Fruit fly (Drosophila melanogaster) whole organism, embryonic: ENCODE measurements around the gene Hecw.
A peak's percentile ranks its signal among the peaks of the same experiment; 100 is the strongest.

Experiments
- Adf1 ChIP-seq: fragments of 200-800 bp; sonication (Bioruptor generic); IDR thresholded peaks from 2 replicates; pipeline ENCODE4 v1.3.6; 2022; ENCODE audit warnings: missing biosample characterization, missing genetic modification characterization
- Aef1 ChIP-seq: fragments of 200-800 bp; sonication (Bioruptor generic); IDR thresholded peaks from 3 replicates; pipeline ENCODE4 v1.3.6; 2022; ENCODE audit warnings: missing biosample characterization, missing genetic modification characterization
- B-H2 ChIP-seq: fragments of 200-800 bp; sonication (Bioruptor generic); optimal IDR thresholded peaks from 2 replicates; lab custom pipeline; 2018; ENCODE audit warnings: missing biosample characterization, mild to moderate bottlenecking, missing genetic modification characterization
- Bdp1 ChIP-seq: fragments of 200-800 bp; sonication (Bioruptor generic); optimal IDR thresholded peaks from 3 replicates; lab custom pipeline; 2016; ENCODE audit warnings: missing biosample characterization, missing genetic modification characterization
- CG10462 ChIP-seq: fragments of 200-800 bp; sonication (Bioruptor generic); optimal IDR thresholded peaks from 2 replicates; lab custom pipeline; 2016; ENCODE audit warnings: missing biosample characterization, missing genetic modification characterization
- CG11723 ChIP-seq: fragments of 200-800 bp; sonication (Bioruptor generic); optimal IDR thresholded peaks from 2 replicates; lab custom pipeline; 2017; ENCODE audit warnings: missing biosample characterization, mild to moderate bottlenecking, missing genetic modification characterization
- CG12071 ChIP-seq: fragments of 200-800 bp; sonication (Bioruptor generic); optimal IDR thresholded peaks from 3 replicates; lab custom pipeline; 2018; ENCODE audit warnings: missing biosample characterization, mild to moderate bottlenecking, missing genetic modification characterization
- CG1529 ChIP-seq: fragments of 200-800 bp; sonication (Bioruptor generic); optimal IDR thresholded peaks from 3 replicates; lab custom pipeline; 2018; ENCODE audit warnings: missing biosample characterization, missing genetic modification characterization
- CG2120 ChIP-seq: fragments of 200-800 bp; sonication (Bioruptor generic); optimal IDR thresholded peaks from 3 replicates; lab custom pipeline; 2016; ENCODE audit warnings: missing biosample characterization, missing genetic modification characterization
- CG2678 ChIP-seq: fragments of 200-800 bp; sonication (Bioruptor generic); optimal IDR thresholded peaks from 3 replicates; lab custom pipeline; 2019; ENCODE audit warnings: missing biosample characterization, mild to moderate bottlenecking, missing genetic modification characterization, moderate library complexity
- CG30431 ChIP-seq: fragments of 200-800 bp; sonication (Bioruptor generic); optimal IDR thresholded peaks from 2 replicates; lab custom pipeline; 2017; ENCODE audit warnings: missing biosample characterization, missing genetic modification characterization
- CG3163 ChIP-seq: fragments of 200-800 bp; sonication (Bioruptor generic); optimal IDR thresholded peaks from 3 replicates; lab custom pipeline; 2016; ENCODE audit warnings: missing biosample characterization, missing genetic modification characterization
- CG32767 ChIP-seq: fragments of 200-800 bp; sonication (Bioruptor generic); IDR thresholded peaks from 2 replicates; pipeline ENCODE4 v1.3.6; 2022; ENCODE audit warnings: missing biosample characterization, missing genetic modification characterization
- CG3281 ChIP-seq: fragments of 200-800 bp; sonication (Bioruptor generic); optimal IDR thresholded peaks from 3 replicates; lab custom pipeline; 2017; ENCODE audit warnings: missing biosample characterization, mild to moderate bottlenecking, missing genetic modification characterization
- CG3407 ChIP-seq: fragments of 200-800 bp; sonication (Bioruptor generic); optimal IDR thresholded peaks from 2 replicates; lab custom pipeline; 2018; ENCODE audit warnings: missing biosample characterization, mild to moderate bottlenecking, missing genetic modification characterization
- CG34224 ChIP-seq: fragments of 200-800 bp; sonication (Bioruptor generic); IDR thresholded peaks from 3 replicates; pipeline ENCODE4 v1.3.6; 2022; ENCODE audit warnings: missing biosample characterization, missing genetic modification characterization; ENCODE audit not compliant: partially characterized antibody
- CG43689 ChIP-seq: fragments of 200-800 bp; sonication (Bioruptor generic); IDR thresholded peaks from 2 replicates; pipeline ENCODE4 v1.3.6; 2022; ENCODE audit warnings: missing biosample characterization, missing genetic modification characterization
- CG6254 ChIP-seq: fragments of 200-800 bp; sonication (Bioruptor generic); optimal IDR thresholded peaks from 3 replicates; lab custom pipeline; 2017; ENCODE audit warnings: mild to moderate bottlenecking, missing biosample characterization, missing genetic modification reagents, missing genetic modification characterization
- CG6813 ChIP-seq: fragments of 200-800 bp; sonication (Bioruptor generic); optimal IDR thresholded peaks from 2 replicates; lab custom pipeline; 2017; ENCODE audit warnings: missing biosample characterization, missing genetic modification characterization, mild to moderate bottlenecking, moderate library complexity, missing genetic modification reagents
- CG7357 ChIP-seq: fragments of 200-800 bp; sonication (Bioruptor generic); IDR thresholded peaks from 3 replicates; pipeline ENCODE4 v1.3.6; 2022; ENCODE audit warnings: missing biosample characterization, missing genetic modification characterization
- CG7928 ChIP-seq: fragments of 200-800 bp; sonication (Bioruptor generic); optimal IDR thresholded peaks from 2 replicates; lab custom pipeline; 2017; ENCODE audit warnings: missing biosample characterization, mild to moderate bottlenecking, missing genetic modification characterization
- CG8388 ChIP-seq: fragments of 200-800 bp; sonication (Bioruptor generic); optimal IDR thresholded peaks from 2 replicates; lab custom pipeline; 2019; ENCODE audit warnings: missing biosample characterization, mild to moderate bottlenecking, missing genetic modification characterization, moderate library complexity
- CG9215 ChIP-seq: fragments of 200-800 bp; sonication (Bioruptor generic); IDR thresholded peaks from 2 replicates; pipeline ENCODE4 v1.3.6; 2022; ENCODE audit warnings: missing biosample characterization, missing genetic modification characterization
- CHES-1-like ChIP-seq: fragments of 200-800 bp; sonication (Bioruptor generic); optimal IDR thresholded peaks from 2 replicates; lab custom pipeline; 2016; ENCODE audit warnings: missing biosample characterization, missing genetic modification characterization
- Camta ChIP-seq: fragments of 200-800 bp; sonication (Bioruptor generic); optimal IDR thresholded peaks from 2 replicates; lab custom pipeline; 2016; ENCODE audit warnings: missing biosample characterization, missing genetic modification characterization
- Chrac-16 ChIP-seq: fragments of 200-800 bp; sonication (Bioruptor generic); optimal IDR thresholded peaks from 3 replicates; lab custom pipeline; 2016; ENCODE audit warnings: missing biosample characterization, missing genetic modification characterization
- CkIIα-i1 ChIP-seq: fragments of 200-800 bp; sonication (Bioruptor generic); IDR thresholded peaks from 2 replicates; pipeline ENCODE4 v1.3.6; 2022; ENCODE audit warnings: missing biosample characterization, missing genetic modification characterization
- Dfd ChIP-seq, 2 experiments: fragments of >200 bp; optimal IDR thresholded peaks; 2 replicates each; lab custom pipeline; 2017; ENCODE audit warnings: missing biosample characterization in 2 of 2, missing genetic modification characterization in 2 of 2
- Dip3 ChIP-seq: fragments of 200-800 bp; sonication (Bioruptor generic); optimal IDR thresholded peaks from 3 replicates; lab custom pipeline; 2016; ENCODE audit warnings: missing biosample characterization, missing genetic modification characterization
- Dp ChIP-seq: fragments of 200-800 bp; sonication (Bioruptor generic); optimal IDR thresholded peaks from 2 replicates; lab custom pipeline; 2018; ENCODE audit warnings: missing biosample characterization, mild to moderate bottlenecking, missing genetic modification characterization, moderate library complexity
- Eip74EF ChIP-seq, 2 experiments: fragments of 200-800 bp in 1 of 2; fragments of >200 bp in 1 of 2; sonication (Bioruptor generic) in 1 of 2; optimal IDR thresholded peaks; 2 replicates each; lab custom pipeline; 2017 to 2019; ENCODE audit warnings: missing biosample characterization in 2 of 2, missing genetic modification characterization in 2 of 2, mild to moderate bottlenecking in 1 of 2, moderate library complexity in 1 of 2
- HLH3B ChIP-seq: fragments of 200-800 bp; sonication (Bioruptor generic); IDR thresholded peaks from 2 replicates; pipeline ENCODE4 v1.3.6; 2022; ENCODE audit warnings: missing biosample characterization, missing genetic modification characterization
- HLH54F ChIP-seq: fragments of 200-800 bp; sonication (Bioruptor generic); optimal IDR thresholded peaks from 3 replicates; lab custom pipeline; 2016; ENCODE audit warnings: missing biosample characterization, missing genetic modification characterization
- HLHmδ ChIP-seq: fragments of 200-800 bp; sonication (Bioruptor generic); optimal IDR thresholded peaks from 2 replicates; lab custom pipeline; 2018; ENCODE audit warnings: missing biosample characterization, mild to moderate bottlenecking, missing genetic modification characterization, moderate library complexity
- Hr78 ChIP-seq, 2 experiments: fragments of 200-800 bp in 1 of 2; fragments of >200 bp in 1 of 2; sonication (Bioruptor generic) in 1 of 2; optimal IDR thresholded peaks; 2 replicates each; lab custom pipeline; 2017 to 2019; ENCODE audit warnings: missing biosample characterization in 2 of 2, missing genetic modification characterization in 2 of 2, mild to moderate bottlenecking in 1 of 2, moderate library complexity in 1 of 2
- NC2β ChIP-seq: fragments of 200-800 bp; sonication (Bioruptor generic); optimal IDR thresholded peaks from 2 replicates; lab custom pipeline; 2016; ENCODE audit warnings: missing biosample characterization, missing genetic modification characterization
- Side ChIP-seq: fragments of 200-800 bp; sonication (Bioruptor generic); optimal IDR thresholded peaks from 2 replicates; lab custom pipeline; 2016; ENCODE audit warnings: missing biosample characterization, missing genetic modification characterization
- Sry-β ChIP-seq: fragments of 200-800 bp; sonication (Bioruptor generic); optimal IDR thresholded peaks from 2 replicates; lab custom pipeline; 2018; ENCODE audit warnings: missing biosample characterization, mild to moderate bottlenecking, missing genetic modification characterization, moderate library complexity
- Taf1 ChIP-seq: fragments of 200-800 bp; sonication (Bioruptor generic); IDR thresholded peaks from 2 replicates; pipeline ENCODE4 v1.3.6; 2022; ENCODE audit warnings: missing biosample characterization, missing genetic modification characterization
- ash1 ChIP-seq: fragments of 200-800 bp; sonication (Bioruptor generic); optimal IDR thresholded peaks from 2 replicates; lab custom pipeline; 2018; ENCODE audit warnings: missing biosample characterization, mild to moderate bottlenecking, missing genetic modification characterization
- bcd ChIP-seq: fragments of 200-800 bp; sonication (Bioruptor generic); optimal IDR thresholded peaks from 2 replicates; lab custom pipeline; 2017; ENCODE audit warnings: missing biosample characterization, mild to moderate bottlenecking, missing genetic modification characterization
- hb ChIP-seq: fragments of 200-800 bp; sonication (Bioruptor generic); IDR thresholded peaks from 3 replicates; pipeline ENCODE4 v1.3.6; 2022; ENCODE audit warnings: missing biosample characterization, missing genetic modification characterization; ENCODE audit not compliant: partially characterized antibody
- lab ChIP-seq: fragments of 200-800 bp; sonication (Bioruptor generic); optimal IDR thresholded peaks from 3 replicates; lab custom pipeline; 2017; ENCODE audit warnings: missing biosample characterization, missing genetic modification characterization, mild to moderate bottlenecking, moderate library complexity, missing genetic modification reagents
- mam ChIP-seq: fragments of 200-800 bp; sonication (Bioruptor generic); optimal IDR thresholded peaks from 3 replicates; lab custom pipeline; 2016; ENCODE audit warnings: missing biosample characterization, missing genetic modification characterization
- nerfin-1 ChIP-seq: fragments of 200-800 bp; sonication (Bioruptor generic); optimal IDR thresholded peaks from 3 replicates; lab custom pipeline; 2019; ENCODE audit warnings: missing biosample characterization, mild to moderate bottlenecking, missing genetic modification characterization, moderate library complexity
- org-1 ChIP-seq: fragments of 200-800 bp; sonication (Bioruptor generic); optimal IDR thresholded peaks from 2 replicates; lab custom pipeline; 2017; ENCODE audit warnings: missing biosample characterization, missing genetic modification characterization
- pb ChIP-seq: fragments of 200-800 bp; sonication (Bioruptor generic); optimal IDR thresholded peaks from 3 replicates; lab custom pipeline; 2016; ENCODE audit warnings: missing biosample characterization, missing genetic modification characterization
- peb ChIP-seq: fragments of 200-800 bp; sonication (Bioruptor generic); IDR thresholded peaks from 2 replicates; pipeline ENCODE4 v1.3.6; 2022; ENCODE audit warnings: missing biosample characterization, missing genetic modification characterization
- pros ChIP-seq: fragments of 200-800 bp; sonication (Bioruptor generic); optimal IDR thresholded peaks from 3 replicates; lab custom pipeline; 2019; ENCODE audit warnings: missing biosample characterization, mild to moderate bottlenecking, missing genetic modification characterization, moderate library complexity
- sima ChIP-seq: fragments of 200-800 bp; sonication (Bioruptor generic); optimal IDR thresholded peaks from 2 replicates; lab custom pipeline; 2016; ENCODE audit warnings: missing biosample characterization, missing genetic modification characterization
- tin ChIP-seq: fragments of 200-800 bp; sonication (Bioruptor generic); optimal IDR thresholded peaks from 3 replicates; lab custom pipeline; 2016; ENCODE audit warnings: missing biosample characterization, missing genetic modification characterization

Gene Hecw

dm6 chrX:9608727-9609419 lies at the start of gene Hecw, which contains the start of gene LysRS (continued):
- TF ChIP-seq nerfin-1 (no peak), sima (GFP tag; lab: Kevin White, UChicago) (no peak), Dip3 (GFP tag; lab: Kevin White, UChicago) (no peak), pros (GFP tag; lab: Kevin White, UChicago) (no peak), CG10462 (GFP tag; lab: Kevin White, UChicago) (no peak), Aef1 (GFP tag; lab: Robert Waterston, UW) (no peak), Chrac-16 (no peak), CG34224 (GFP tag; lab: Robert Waterston, UW) (no peak), CG3281 (GFP tag; lab: Kevin White, UChicago) (no peak), Side (GFP tag; lab: Kevin White, UChicago) (no peak), Eip74EF (GFP tag; optimal IDR thresholded peaks at IDR 0.05; lab: Kevin White, UChicago) (no peak), CG32767 (GFP tag; lab: Robert Waterston, UW) (no peak), CG3407 (GFP tag; lab: Kevin White, UChicago) (no peak), NC2β (GFP tag; lab: Kevin White, UChicago) (no peak), CkIIα-i1 (no peak), lab (GFP tag; lab: Kevin White, UChicago) (no peak), CG43689 (GFP tag; lab: Robert Waterston, UW) (no peak), Taf1 (no peak), Bdp1 (GFP tag; lab: Kevin White, UChicago) (no peak), CG6254 (no peak), hb (GFP tag; lab: Robert Waterston, UW) (no peak), CG1529 (GFP tag; lab: Kevin White, UChicago) (no peak), Dfd (GFP tag; optimal IDR thresholded peaks at IDR 0.05; lab: Kevin White, UChicago) (no peak), CHES-1-like (no peak), Dp (GFP tag; lab: Kevin White, UChicago) (peak; percentile 63), CG7357 (no peak), Hr78 (GFP tag; optimal IDR thresholded peaks at IDR 0.05; lab: Kevin White, UChicago) (no peak), CG12071 (GFP tag; lab: Kevin White, UChicago) (no peak), CG6813 (no peak), B-H2 (GFP tag; lab: Kevin White, UChicago) (no peak), CG2678 (tag; lab: Kevin White, UChicago) (no peak), Sry-β (no peak), CG7928 (GFP tag; lab: Kevin White, UChicago) (no peak), CG2120 (GFP tag; lab: Kevin White, UChicago) (no peak), CG11723 (no peak), ash1 (no peak), HLH3B (GFP tag; lab: Robert Waterston, UW) (no peak), CG30431 (GFP tag; lab: Kevin White, UChicago) (no peak), Camta (GFP tag; lab: Kevin White, UChicago) (no peak), HLH54F (GFP tag; lab: Kevin White, UChicago) (no peak), HLHmδ (no peak), tin (GFP tag; lab: Kevin White, UChicago) (no peak), peb (no peak), org-1 (GFP tag; lab: Kevin White, UChicago) (no peak), pb (no peak), Adf1 (GFP tag; lab: Robert Waterston, UW) (no peak), CG3163 (GFP tag; lab: Kevin White, UChicago) (no peak), CG9215 (GFP tag; lab: Robert Waterston, UW) (no peak), mam (no peak), CG8388 (GFP tag; lab: Kevin White, UChicago) (no peak), bcd (no peak)
